Worm (Caenorhabditis elegans) whole organism, midembryonic: Measurements from ENCODE around the gene nhr-173.

ENCODE experiments used
- T22C8.4 ChIP-seq: fragments of 200-800 bp; sonication (Bioruptor generic); IDR thresholded peaks from 2 replicates; pipeline ENCODE4 v1.3.6; 2022; ENCODE audit warnings: missing genetic modification characterization, missing compliant biosample characterization
- cog-1 ChIP-seq: sonication (generic microtip); optimal IDR thresholded peaks from 2 replicates; lab custom pipeline; 2016; ENCODE audit warnings: missing genetic modification characterization, missing compliant biosample characterization
- flt-1 ChIP-seq: fragments of 200-800 bp; sonication (Bioruptor generic); IDR thresholded peaks from 2 replicates; pipeline ENCODE4 v1.3.6; 2022; ENCODE audit warnings: missing genetic modification characterization, missing compliant biosample characterization
- klf-2 ChIP-seq: fragments of 200-800 bp; sonication (Bioruptor generic); conservative IDR thresholded peaks from 2 replicates; pipeline ENCODE4 v1.3.6; 2022; ENCODE audit warnings: missing genetic modification reagents, missing genetic modification characterization, missing compliant biosample characterization
- med-1 ChIP-seq: sonication (generic microtip); optimal IDR thresholded peaks from 2 replicates; lab custom pipeline; 2017; ENCODE audit warnings: missing genetic modification characterization, mild to moderate bottlenecking, missing compliant biosample characterization, antibody characterized with exemption, missing genetic modification reagents; ENCODE audit not compliant: insufficient read depth
- ref-1 ChIP-seq: fragments of 200-800 bp; sonication (Bioruptor generic); conservative IDR thresholded peaks from 2 replicates; pipeline ENCODE4 v1.3.6; 2022; ENCODE audit warnings: missing genetic modification reagents, missing genetic modification characterization, missing compliant biosample characterization
- tab-1 ChIP-seq: fragments of 200-800 bp; sonication (Bioruptor generic); IDR thresholded peaks from 2 replicates; pipeline ENCODE4 v1.3.6; 2022; ENCODE audit warnings: missing genetic modification characterization, missing compliant biosample characterization
- ztf-23 ChIP-seq: fragments of 200-800 bp; sonication (Bioruptor generic); IDR thresholded peaks from 2 replicates; pipeline ENCODE4 v1.3.6; 2022; ENCODE audit warnings: missing genetic modification reagents, missing genetic modification characterization, missing compliant biosample characterization
- ztf-29 ChIP-seq: fragments of 200-800 bp; sonication (Bioruptor generic); IDR thresholded peaks from 2 replicates; pipeline ENCODE4 v1.3.6; 2022; ENCODE audit warnings: missing genetic modification reagents, missing genetic modification characterization, missing compliant biosample characterization

The nhr-173 gene

ce11 chrX:6655163-6655562, at the start of gene nhr-173:
Gene nhr-173 (plus strand): TSS chrX:6655528.
- TF ChIP-seq ztf-23 (GFP tag; lab: Robert Waterston, UW) (no peak), ztf-29 (GFP tag; lab: Robert Waterston, UW) (no peak), ref-1 (GFP tag; lab: Robert Waterston, UW) (no peak), cog-1 (tag; lab: Kevin White, UChicago) (no peak), med-1 (GFP tag; lab: Kevin White, UChicago) (no peak), T22C8.4 (GFP tag; lab: Robert Waterston, UW) (no peak), tab-1 (GFP tag; lab: Robert Waterston, UW) (no peak), klf-2 (GFP tag; lab: Robert Waterston, UW) (no peak), flt-1 (GFP tag; lab: Robert Waterston, UW) (no peak)

DNA sequence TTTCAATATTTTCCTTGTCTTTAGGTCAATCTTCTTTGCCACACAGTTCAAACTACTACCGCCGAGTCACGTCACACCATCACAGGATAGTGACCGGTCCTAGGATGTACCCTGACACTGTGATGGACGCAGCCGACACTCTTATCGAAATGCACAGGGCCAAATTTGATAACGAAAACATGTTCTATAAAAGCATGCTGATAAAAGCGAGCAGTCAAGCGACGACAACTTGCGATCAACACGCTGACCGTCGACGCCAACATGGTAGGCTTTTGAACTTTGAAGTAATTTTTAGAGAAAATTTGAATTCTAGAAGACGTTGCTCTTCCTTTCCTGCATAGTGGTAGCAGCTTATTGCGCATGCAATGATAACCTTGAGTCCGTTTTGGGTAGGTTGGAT, 48.3 kb upstream of the nhr-173 start, which contains the start of gene cpr-6:
TSS of gene cpr-6 (plus strand) at position 217 of the 400 bp plus-strand sequence.
- TF ChIP-seq flt-1 (GFP tag; lab: Robert Waterston, UW) (no peak), tab-1 (GFP tag; lab: Robert Waterston, UW) (no peak), T22C8.4 (GFP tag; lab: Robert Waterston, UW) (no peak), ztf-23 (GFP tag; lab: Robert Waterston, UW) (no peak), med-1 (GFP tag; lab: Kevin White, UChicago) (no peak), cog-1 (tag; lab: Kevin White, UChicago) (no peak), klf-2 (GFP tag; lab: Robert Waterston, UW) (no peak), ztf-29 (GFP tag; lab: Robert Waterston, UW) (no peak)

DNA sequence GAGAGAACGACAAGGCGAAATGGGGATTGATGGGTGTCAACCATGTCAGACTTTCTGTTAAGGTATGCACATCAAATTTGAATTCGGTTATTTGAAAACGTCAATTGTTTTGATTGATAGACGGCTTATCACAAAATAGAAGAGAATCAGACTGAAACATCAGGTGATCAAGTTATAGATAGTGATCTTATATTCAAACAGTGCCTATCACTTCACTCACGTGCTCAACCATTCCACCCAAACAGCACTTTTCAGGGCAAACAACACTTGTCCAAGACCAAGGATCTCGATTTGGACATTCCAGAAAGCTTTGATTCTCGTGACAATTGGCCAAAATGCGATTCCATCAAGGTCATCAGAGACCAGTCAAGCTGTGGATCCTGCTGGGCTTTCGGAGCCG, 47.7 kb upstream of the nhr-173 start:
- TF ChIP-seq med-1 (GFP tag; lab: Kevin White, UChicago) (no peak), cog-1 (tag; lab: Kevin White, UChicago) (no peak), ztf-23 (GFP tag; lab: Robert Waterston, UW) (no peak), flt-1 (GFP tag; lab: Robert Waterston, UW) (no peak), tab-1 (GFP tag; lab: Robert Waterston, UW) (no peak), ztf-29 (GFP tag; lab: Robert Waterston, UW) (no peak), klf-2 (GFP tag; lab: Robert Waterston, UW) (no peak), T22C8.4 (GFP tag; lab: Robert Waterston, UW) (no peak)

- TF ChIP-seq ztf-23 (GFP tag; lab: Robert Waterston, UW) (no peak), T22C8.4 (GFP tag; lab: Robert Waterston, UW) (no peak), klf-2 (GFP tag; lab: Robert Waterston, UW) (no peak), med-1 (GFP tag; lab: Kevin White, UChicago) (no peak), cog-1 (tag; lab: Kevin White, UChicago) (no peak), tab-1 (GFP tag; lab: Robert Waterston, UW) (no peak), ztf-29 (GFP tag; lab: Robert Waterston, UW) (no peak), flt-1 (GFP tag; lab: Robert Waterston, UW) (no peak), ref-1 (GFP tag; lab: Robert Waterston, UW) (no peak)
These were observed 46.1 kb upstream of the nhr-173 start for ce11 chrX:6609251-6609650.

DNA sequence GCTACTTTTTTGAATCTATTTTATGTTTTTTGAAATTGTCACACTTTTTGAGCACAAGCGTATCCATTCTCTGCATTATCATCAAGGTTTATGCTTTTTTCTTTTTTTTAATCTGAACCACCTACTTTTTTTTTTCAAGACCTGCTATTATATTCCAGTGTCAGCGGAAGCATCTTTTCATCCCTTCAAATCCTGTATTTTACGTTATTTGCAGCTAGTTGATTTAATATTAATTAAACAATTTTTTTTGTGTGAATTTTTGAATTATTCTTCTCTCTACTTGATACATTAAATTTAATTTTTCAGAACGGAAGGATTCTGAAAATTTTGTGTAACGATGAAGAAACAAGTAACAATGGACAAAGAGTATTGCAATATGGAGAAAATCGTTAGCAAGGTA, 45.6 kb upstream of the nhr-173 start, which contains the start of gene C25B8.8:
TSS of gene C25B8.8 (plus strand) at position 301 of the 400 bp plus-strand sequence.
- TF ChIP-seq cog-1 (tag; lab: Kevin White, UChicago) (no peak), flt-1 (GFP tag; lab: Robert Waterston, UW) (no peak), med-1 (GFP tag; lab: Kevin White, UChicago) (no peak), T22C8.4 (GFP tag; lab: Robert Waterston, UW) (no peak), klf-2 (GFP tag; lab: Robert Waterston, UW) (no peak), ztf-29 (GFP tag; lab: Robert Waterston, UW) (no peak), tab-1 (GFP tag; lab: Robert Waterston, UW) (no peak), ref-1 (GFP tag; lab: Robert Waterston, UW) (no peak), ztf-23 (GFP tag; lab: Robert Waterston, UW) (no peak)

- TF ChIP-seq flt-1 (GFP tag; lab: Robert Waterston, UW) = no peak
- TF ChIP-seq ref-1 (GFP tag; lab: Robert Waterston, UW) = no peak
- no peak for TF ChIP-seq tab-1 (GFP tag; lab: Robert Waterston, UW)
- TF ChIP-seq ztf-23 (GFP tag; lab: Robert Waterston, UW) = no peak
- no peak for TF ChIP-seq cog-1 (tag; lab: Kevin White, UChicago)
- TF ChIP-seq klf-2 (GFP tag; lab: Robert Waterston, UW) = no peak
- TF ChIP-seq T22C8.4 (GFP tag; lab: Robert Waterston, UW) = no peak
- TF ChIP-seq ztf-29 (GFP tag; lab: Robert Waterston, UW) = no peak
- no peak for TF ChIP-seq med-1 (GFP tag; lab: Kevin White, UChicago)
These were observed 41.8 kb upstream of the nhr-173 start for ce11 chrX:6613537-6613936.

- TF ChIP-seq ztf-29 (GFP tag; lab: Robert Waterston, UW) = no peak
These were observed 37.7 kb upstream of the nhr-173 start for ce11 chrX:6617622-6618021.

- TF ChIP-seq med-1 (GFP tag; lab: Kevin White, UChicago) (no peak), T22C8.4 (GFP tag; lab: Robert Waterston, UW) (no peak), cog-1 (tag; lab: Kevin White, UChicago) (no peak), klf-2 (GFP tag; lab: Robert Waterston, UW) (no peak), ref-1 (GFP tag; lab: Robert Waterston, UW) (no peak), ztf-23 (GFP tag; lab: Robert Waterston, UW) (no peak), flt-1 (GFP tag; lab: Robert Waterston, UW) (no peak), tab-1 (GFP tag; lab: Robert Waterston, UW) (no peak), ztf-29 (GFP tag; lab: Robert Waterston, UW) (no peak)
These were observed 36.6 kb upstream of the nhr-173 start, which contains the start of gene kqt-1 for ce11 chrX:6618712-6619111. Gene kqt-1 (plus strand): TSS chrX:6619012.
